Worm (Caenorhabditis elegans): ENCODE data around the gene T05C12.11.

The T05C12.11 gene

ce11 chrII:8126617-8127016 lies 43.7 kb downstream of the T05C12.11 start:
- TF ChIP-seq him-1 (tag; optimal IDR thresholded peaks at IDR 0.05) = no peak
- no peak for TF ChIP-seq dao-5 (tag; optimal IDR thresholded peaks at IDR 0.05)
- no peak for TF ChIP-seq W03F9.2 (tag; optimal IDR thresholded peaks at IDR 0.05)

ce11 chrII:8126132-8126531 lies 44.1 kb downstream of the T05C12.11 start:
- no peak for TF ChIP-seq dao-5 (tag; optimal IDR thresholded peaks at IDR 0.05)
- peak; percentile 49 for TF ChIP-seq W03F9.2 (tag; optimal IDR thresholded peaks at IDR 0.05)

ce11 chrII:8125439-8125838 lies 44.8 kb downstream of the T05C12.11 start:
- TF ChIP-seq W03F9.2 (tag; optimal IDR thresholded peaks at IDR 0.05) (no peak), dao-5 (tag; optimal IDR thresholded peaks at IDR 0.05) (no peak), him-1 (tag; optimal IDR thresholded peaks at IDR 0.05) (no peak)

ce11 chrII:8124867-8125266 lies 45.4 kb downstream of the T05C12.11 start, which contains the start of gene ire-1:
TSS of gene ire-1 (minus strand) at chrII:8124910.
- no peak for TF ChIP-seq dao-5 (tag; optimal IDR thresholded peaks at IDR 0.05)
- peak; percentile 70 for TF ChIP-seq W03F9.2 (tag; optimal IDR thresholded peaks at IDR 0.05)
